Worm (Caenorhabditis elegans): ENCODE results near the gene C06C6.8.

DNA sequence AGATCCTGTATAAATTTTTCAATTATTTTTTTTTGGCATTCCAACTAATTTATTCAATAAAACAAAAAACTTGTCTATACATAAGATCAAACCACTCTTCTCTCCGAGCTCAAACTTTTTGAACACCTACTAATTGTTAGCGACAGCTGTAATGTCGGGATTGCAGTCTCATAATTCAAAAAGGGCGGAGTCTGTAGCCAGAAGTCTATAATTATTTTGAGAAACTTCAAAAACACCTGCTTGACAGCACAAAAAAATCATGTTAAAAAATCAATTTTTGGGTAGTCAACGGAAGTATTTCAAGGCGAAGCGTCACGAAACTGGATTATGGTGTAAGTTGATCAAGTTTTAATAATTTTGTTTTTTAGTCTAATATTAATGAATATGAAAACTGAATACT lies 23.1 kb downstream of the C06C6.8 start, which contains the start of gene srx-44:
- TF ChIP-seq ama-1 (optimal IDR thresholded peaks at IDR 0.05) (no peak), F13C5.2 (tag; optimal IDR thresholded peaks at IDR 0.05) (no peak), ceh-36 (tag; optimal IDR thresholded peaks at IDR 0.05) (no peak), ceh-13 (GFP tag; optimal IDR thresholded peaks at IDR 0.05) (no peak), sea-1 (GFP tag; conservative IDR thresholded peaks at IDR 0.05) (no peak), hmbx-1 (tag; optimal IDR thresholded peaks at IDR 0.05) (no peak), ets-7 (tag; optimal IDR thresholded peaks at IDR 0.05) (no peak), flt-1 (GFP tag; IDR thresholded peaks at IDR 0.05) (no peak), aly-1 (tag; optimal IDR thresholded peaks at IDR 0.05) (no peak), hnd-1 (tag; optimal IDR thresholded peaks at IDR 0.05) (no peak), pes-1 (GFP tag; IDR thresholded peaks at IDR 0.05) (no peak), tbx-37 (GFP tag; conservative IDR thresholded peaks at IDR 0.05) (no peak), scrt-1 (GFP tag; IDR thresholded peaks at IDR 0.05) (no peak), B0310.2 (tag; optimal IDR thresholded peaks at IDR 0.05) (no peak)
